Fruit fly (Drosophila melanogaster) whole organism, wandering third instar larva: Measurements from ENCODE around the gene CG5805.

ENCODE experiments used
- CG32264 ChIP-seq: fragments of 200-800 bp; sonication (Bioruptor generic); optimal IDR thresholded peaks from 2 replicates; lab custom pipeline; 2016; ENCODE audit warnings: missing biosample characterization, missing genetic modification characterization
- CG9705 ChIP-seq: fragments of 200-800 bp; sonication (Bioruptor generic); optimal IDR thresholded peaks from 2 replicates; lab custom pipeline; 2018; ENCODE audit warnings: missing biosample characterization, mild to moderate bottlenecking, missing genetic modification characterization
- CrebA ChIP-seq: fragments of 200-800 bp; sonication (Bioruptor generic); optimal IDR thresholded peaks from 2 replicates; lab custom pipeline; 2016; ENCODE audit warnings: missing biosample characterization, mild to moderate bottlenecking, missing genetic modification characterization, borderline replicate concordance
- Dfd ChIP-seq: fragments of >200 bp; optimal IDR thresholded peaks from 2 replicates; lab custom pipeline; 2017; ENCODE audit warnings: missing biosample characterization, missing genetic modification characterization
- Dif ChIP-seq: fragments of 200-275, 200-300 bp; sonication (Bioruptor generic); optimal IDR thresholded peaks from 2 replicates; lab custom pipeline; 2018; ENCODE audit warnings: missing biosample characterization, missing genetic modification characterization; ENCODE audit not compliant: partially characterized antibody
- GATAd ChIP-seq: sonication (Bioruptor generic); optimal IDR thresholded peaks from 2 replicates; lab custom pipeline; 2016; ENCODE audit warnings: missing biosample characterization, missing genetic modification characterization
- HLH106 ChIP-seq: fragments of 200-800 bp; optimal IDR thresholded peaks from 3 replicates; lab custom pipeline; 2019; ENCODE audit warnings: missing biosample characterization, mild to moderate bottlenecking, missing genetic modification characterization, moderate library complexity
- Hnf4 ChIP-seq: fragments of 200-800 bp; sonication (Bioruptor generic); optimal IDR thresholded peaks from 2 replicates; lab custom pipeline; 2016; ENCODE audit warnings: missing biosample characterization, mild to moderate bottlenecking, missing genetic modification characterization
- Hr78 ChIP-seq: fragments of >200 bp; optimal IDR thresholded peaks from 2 replicates; lab custom pipeline; 2017; ENCODE audit warnings: missing biosample characterization, missing genetic modification characterization
- Hr83 ChIP-seq: fragments of 200-300 bp; sonication (Bioruptor generic); optimal IDR thresholded peaks from 2 replicates; lab custom pipeline; 2016; ENCODE audit warnings: missing biosample characterization, mild to moderate bottlenecking, missing genetic modification characterization, moderate library complexity; ENCODE audit not compliant: poor library complexity, severe bottlenecking
- Jra ChIP-seq: sonication (Bioruptor generic); optimal IDR thresholded peaks from 2 replicates; lab custom pipeline; 2016; ENCODE audit warnings: missing biosample characterization, missing genetic modification characterization
- Mio ChIP-seq: sonication (Bioruptor generic); optimal IDR thresholded peaks from 2 replicates; lab custom pipeline; 2016; ENCODE audit warnings: missing biosample characterization, missing genetic modification characterization
- Myc ChIP-seq: fragments of >200 bp; optimal IDR thresholded peaks from 2 replicates; lab custom pipeline; 2017
- N ChIP-seq: fragments of >200 bp; optimal IDR thresholded peaks from 2 replicates; lab custom pipeline; 2018; ENCODE audit warnings: missing biosample characterization, missing external identifiers, missing genetic modification characterization
- OdsH ChIP-seq: fragments of 200-800 bp; sonication (Bioruptor generic); optimal IDR thresholded peaks from 2 replicates; lab custom pipeline; 2016; ENCODE audit warnings: missing biosample characterization, mild to moderate bottlenecking, missing genetic modification characterization
- Rel ChIP-seq, 2 experiments: fragments of 200-800 bp; sonication (Bioruptor generic) in 1 of 2; optimal IDR thresholded peaks; 2 replicates in 1 of 2; 3 replicates in 1 of 2; lab custom pipeline; 2016 to 2019; ENCODE audit warnings: mild to moderate bottlenecking in 2 of 2, missing biosample characterization in 2 of 2, missing genetic modification characterization in 2 of 2, moderate library complexity in 1 of 2
- Sp1 ChIP-seq: fragments of 200-800 bp; sonication (Bioruptor generic); optimal IDR thresholded peaks from 3 replicates; lab custom pipeline; 2019; ENCODE audit warnings: missing biosample characterization, mild to moderate bottlenecking, missing genetic modification characterization, moderate library complexity
- br ChIP-seq: fragments of 200-800 bp; sonication (Bioruptor generic); optimal IDR thresholded peaks from 2 replicates; lab custom pipeline; 2016; ENCODE audit warnings: missing biosample characterization, missing genetic modification characterization
- brk ChIP-seq: fragments of 200-800 bp; sonication (Bioruptor generic); optimal IDR thresholded peaks from 2 replicates; lab custom pipeline; 2016; ENCODE audit warnings: missing biosample characterization, mild to moderate bottlenecking, missing genetic modification characterization
- dmrt93B ChIP-seq: fragments of 200-800 bp; sonication (Bioruptor generic); optimal IDR thresholded peaks from 2 replicates; lab custom pipeline; 2018; ENCODE audit warnings: missing biosample characterization, mild to moderate bottlenecking, missing genetic modification characterization
- dsf ChIP-seq: sonication (Bioruptor generic); optimal IDR thresholded peaks from 2 replicates; lab custom pipeline; 2016; ENCODE audit warnings: missing biosample characterization, missing genetic modification characterization, borderline replicate concordance
- ey ChIP-seq: fragments of 200-800 bp; sonication (Bioruptor generic); optimal IDR thresholded peaks from 2 replicates; lab custom pipeline; 2016; ENCODE audit warnings: missing biosample characterization, missing genetic modification characterization
- foxo ChIP-seq, 2 experiments: fragments of 200-800 bp; sonication (Bioruptor generic); optimal IDR thresholded peaks; 2 replicates in 1 of 2; 3 replicates in 1 of 2; lab custom pipeline; 2016 to 2017; ENCODE audit warnings: missing biosample characterization in 2 of 2, missing genetic modification characterization in 2 of 2
- fru ChIP-seq: fragments of 200-800 bp; sonication (Bioruptor generic); optimal IDR thresholded peaks from 3 replicates; lab custom pipeline; 2016; ENCODE audit warnings: missing biosample characterization, mild to moderate bottlenecking, missing genetic modification characterization
- h ChIP-seq: fragments of 200-800 bp; sonication (Bioruptor generic); optimal IDR thresholded peaks from 3 replicates; lab custom pipeline; 2016; ENCODE audit warnings: missing biosample characterization, mild to moderate bottlenecking, missing genetic modification characterization
- jim ChIP-seq: fragments of 175-275, 200-325 bp; sonication (Bioruptor generic); optimal IDR thresholded peaks from 2 replicates; lab custom pipeline; 2016; ENCODE audit warnings: missing biosample characterization, mild to moderate bottlenecking, missing genetic modification characterization
- lola ChIP-seq: fragments of >200 bp; optimal IDR thresholded peaks from 2 replicates; lab custom pipeline; 2017; ENCODE audit warnings: missing biosample characterization, missing genetic modification characterization
- pan ChIP-seq: fragments of >200 bp; optimal IDR thresholded peaks from 2 replicates; lab custom pipeline; 2017
- rgr ChIP-seq: fragments of 200-800 bp; sonication (Bioruptor generic); optimal IDR thresholded peaks from 3 replicates; lab custom pipeline; 2016; ENCODE audit warnings: missing biosample characterization, mild to moderate bottlenecking, missing genetic modification characterization
- sage ChIP-seq: fragments of 200-800 bp; sonication (Bioruptor generic); optimal IDR thresholded peaks from 2 replicates; lab custom pipeline; 2016; ENCODE audit warnings: missing biosample characterization, mild to moderate bottlenecking, missing genetic modification characterization
- sv ChIP-seq: fragments of 200-800 bp; sonication (Bioruptor generic); optimal IDR thresholded peaks from 3 replicates; lab custom pipeline; 2016; ENCODE audit warnings: missing biosample characterization, missing genetic modification characterization
- usp ChIP-seq: fragments of >200 bp; optimal IDR thresholded peaks from 2 replicates; lab custom pipeline; 2017; ENCODE audit warnings: missing biosample characterization, missing genetic modification characterization
- woc ChIP-seq: sonication (Bioruptor generic); optimal IDR thresholded peaks from 2 replicates; lab custom pipeline; 2016; ENCODE audit warnings: missing biosample characterization, mild to moderate bottlenecking, missing genetic modification characterization

CG5805 gene

dm6 chr3R:24778218-24778739 lies 8.9 kb downstream of the CG5805 start:
- TF ChIP-seq Hnf4 (GFP tag; lab: Kevin White, UChicago), result no peak
- TF ChIP-seq br (GFP tag; lab: Kevin White, UChicago), result no peak
- TF ChIP-seq CrebA (GFP tag; lab: Kevin White, UChicago), result no peak
- no peak for TF ChIP-seq CG32264 (GFP tag; lab: Kevin White, UChicago)
- TF ChIP-seq Dif (GFP tag; lab: Kevin White, UChicago), result no peak
- no peak for TF ChIP-seq Hr78 (GFP tag; lab: Kevin White, UChicago)
- no peak for TF ChIP-seq HLH106 (tag; lab: Kevin White, UChicago)
- TF ChIP-seq lola (GFP tag; lab: Kevin White, UChicago), result no peak
- TF ChIP-seq Hr83 (GFP tag; lab: Kevin White, UChicago), result no peak
- no peak for TF ChIP-seq usp
- TF ChIP-seq Sp1 (GFP tag; lab: Kevin White, UChicago), result no peak
- no peak for TF ChIP-seq CG9705 (GFP tag; lab: Kevin White, UChicago)
- TF ChIP-seq pan, result no peak

DNA sequence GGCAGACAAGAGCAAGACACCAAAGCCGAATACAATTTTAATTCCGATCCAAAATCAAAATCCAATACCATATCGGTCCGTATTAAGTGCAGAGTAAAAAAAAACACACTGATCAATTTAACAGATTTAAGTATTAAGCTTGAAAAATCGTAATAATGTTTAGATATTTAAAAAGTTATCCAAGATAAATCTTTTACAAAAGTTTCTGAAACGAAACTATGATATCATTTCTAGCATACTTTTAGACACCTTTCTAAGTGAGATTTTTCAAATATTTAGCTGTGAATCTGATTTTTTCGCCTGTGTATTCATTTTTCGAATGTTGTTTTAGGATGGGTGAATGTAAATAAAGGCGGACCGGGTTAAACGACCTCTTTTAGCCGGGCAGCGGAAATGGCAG lies 10.1 kb downstream of the CG5805 start:
- TF ChIP-seq Dif (GFP tag; lab: Kevin White, UChicago) (no peak), CG32264 (GFP tag; lab: Kevin White, UChicago) (no peak), Mio (GFP tag; lab: Kevin White, UChicago) (no peak), Hnf4 (GFP tag; lab: Kevin White, UChicago) (no peak), rgr (GFP tag; lab: Kevin White, UChicago) (no peak), pan (no peak), OdsH (GFP tag; lab: Kevin White, UChicago) (no peak), Rel (GFP tag; optimal IDR thresholded peaks at IDR 0.05; lab: Kevin White, UChicago) (no peak), Rel (tag; optimal IDR thresholded peaks at IDR 0.05; lab: Kevin White, UChicago) (no peak), woc (GFP tag; lab: Kevin White, UChicago) (no peak), h (GFP tag; lab: Kevin White, UChicago) (no peak), fru (GFP tag; lab: Kevin White, UChicago) (no peak), sage (GFP tag; lab: Kevin White, UChicago) (no peak), Hr83 (GFP tag; lab: Kevin White, UChicago) (no peak), HLH106 (tag; lab: Kevin White, UChicago) (no peak)

DNA sequence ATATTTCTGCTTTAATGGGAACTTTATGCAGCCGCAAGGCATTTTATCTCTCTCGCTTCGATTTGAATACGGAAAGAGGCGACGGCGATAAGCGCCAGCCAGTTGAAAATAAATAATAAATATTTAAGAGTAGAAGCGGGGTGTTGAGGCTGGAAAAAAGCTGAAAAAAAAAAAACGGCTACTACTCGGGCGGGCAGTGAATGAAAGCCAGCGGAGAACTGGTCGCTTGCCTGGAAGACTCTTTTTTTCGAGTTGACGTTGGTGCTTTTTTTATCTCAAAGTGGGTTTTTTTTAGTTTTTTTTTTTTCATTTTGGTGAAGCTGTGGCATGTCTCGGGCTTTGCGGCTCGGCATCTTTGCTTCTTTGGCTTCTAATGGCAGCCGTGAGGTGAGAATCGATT lies 13.8 kb downstream of the CG5805 start:
- no peak for TF ChIP-seq foxo (GFP tag; optimal IDR thresholded peaks at IDR 0.05; lab: Kevin White, UChicago)
- TF ChIP-seq h (GFP tag; lab: Kevin White, UChicago), result no peak
- no peak for TF ChIP-seq CG32264 (GFP tag; lab: Kevin White, UChicago)
- TF ChIP-seq sage (GFP tag; lab: Kevin White, UChicago), result no peak
- no peak for TF ChIP-seq brk (GFP tag; lab: Kevin White, UChicago)
- no peak for TF ChIP-seq rgr (GFP tag; lab: Kevin White, UChicago)

- no peak for TF ChIP-seq dsf (GFP tag; lab: Kevin White, UChicago)
- no peak for TF ChIP-seq CrebA (GFP tag; lab: Kevin White, UChicago)
- TF ChIP-seq Hr83 (GFP tag; lab: Kevin White, UChicago), result no peak
- no peak for TF ChIP-seq sv (GFP tag; lab: Kevin White, UChicago)
Measured at dm6 chr3R:24773016-24773415, 14.2 kb downstream of the CG5805 start.

- TF ChIP-seq ey (GFP tag; lab: Kevin White, UChicago) (peak; percentile 38), dmrt93B (GFP tag; lab: Kevin White, UChicago) (no peak), OdsH (GFP tag; lab: Kevin White, UChicago) (peak; percentile 51), Rel (GFP tag; optimal IDR thresholded peaks at IDR 0.05; lab: Kevin White, UChicago) (no peak), Rel (tag; optimal IDR thresholded peaks at IDR 0.05; lab: Kevin White, UChicago) (peak; percentile 87), Myc (lab: Kevin White, UChicago) (no peak), brk (GFP tag; lab: Kevin White, UChicago) (peak; percentile 11), rgr (GFP tag; lab: Kevin White, UChicago) (peak; percentile 50), N (no peak), Hr83 (GFP tag; lab: Kevin White, UChicago) (no peak), Hr78 (GFP tag; lab: Kevin White, UChicago) (no peak), Mio (GFP tag; lab: Kevin White, UChicago) (no peak), Sp1 (GFP tag; lab: Kevin White, UChicago) (no peak), jim (GFP tag; lab: Kevin White, UChicago) (no peak), sv (GFP tag; lab: Kevin White, UChicago) (no peak), HLH106 (tag; lab: Kevin White, UChicago) (peak; percentile 23), GATAd (GFP tag; lab: Kevin White, UChicago) (no peak), fru (GFP tag; lab: Kevin White, UChicago) (peak; percentile 71), h (GFP tag; lab: Kevin White, UChicago) (peak; percentile 50), Dfd (GFP tag; lab: Kevin White, UChicago) (no peak), lola (GFP tag; lab: Kevin White, UChicago) (no peak), CG9705 (GFP tag; lab: Kevin White, UChicago) (no peak), br (GFP tag; lab: Kevin White, UChicago) (no peak), Jra (GFP tag; lab: Kevin White, UChicago) (no peak), Hnf4 (GFP tag; lab: Kevin White, UChicago) (peak; percentile 5), usp (no peak)
Measured at dm6 chr3R:24771273-24772231, 15.7 kb downstream of the CG5805 start, which contains the start of gene CG42331. Gene CG42331 (plus strand): TSS chr3R:24772181.
